Worm (Caenorhabditis elegans) whole organism, late embryonic: ENCODE results near the gene F52G3.7.

Experiments used
- K02D7.2 ChIP-seq: sonication (generic microtip); optimal IDR thresholded peaks from 2 replicates; lab custom pipeline; 2017; ENCODE audit warnings: mild to moderate bottlenecking, missing genetic modification characterization, missing compliant biosample characterization
- K09A11.1 ChIP-seq: sonication (generic microtip); optimal IDR thresholded peaks from 2 replicates; lab custom pipeline; 2017; ENCODE audit warnings: antibody characterized with exemption, mild to moderate bottlenecking, missing genetic modification characterization, missing compliant biosample characterization; ENCODE audit not compliant: insufficient read depth
- T23F11.4 ChIP-seq: fragments of 200-800 bp; sonication (Bioruptor generic); optimal IDR thresholded peaks from 2 replicates; lab custom pipeline; 2018; ENCODE audit warnings: mild to moderate bottlenecking, missing genetic modification characterization, missing compliant biosample characterization
- Y22D7AL.16 ChIP-seq: sonication (generic microtip); optimal IDR thresholded peaks from 2 replicates; lab custom pipeline; 2016; ENCODE audit warnings: missing genetic modification characterization, missing compliant biosample characterization
- ceh-14 ChIP-seq: sonication (generic microtip); optimal IDR thresholded peaks from 2 replicates; lab custom pipeline; 2016; ENCODE audit warnings: missing genotype, missing genetic modification characterization, missing compliant biosample characterization
- ceh-19 ChIP-seq: fragments of 200-800 bp; sonication (Bioruptor generic); optimal IDR thresholded peaks from 2 replicates; lab custom pipeline; 2018; ENCODE audit warnings: mild to moderate bottlenecking, missing genetic modification characterization, missing compliant biosample characterization
- ceh-30 ChIP-seq: fragments of 150-350 bp; optimal IDR thresholded peaks from 2 replicates; lab custom pipeline; 2014; ENCODE audit warnings: missing biosample characterization, missing genetic modification characterization
- ceh-45 ChIP-seq: fragments of 200-800 bp; sonication (Bioruptor generic); IDR thresholded peaks from 2 replicates; pipeline ENCODE4 v1.3.6; 2022; ENCODE audit warnings: missing genetic modification reagents, missing genetic modification characterization, missing compliant biosample characterization
- ceh-48 ChIP-seq: sonication (generic microtip); optimal IDR thresholded peaks from 2 replicates; lab custom pipeline; 2016; ENCODE audit warnings: missing genetic modification characterization, inconsistent platforms, missing compliant biosample characterization
- ceh-9 ChIP-seq: sonication (generic microtip); optimal IDR thresholded peaks from 2 replicates; lab custom pipeline; 2016; ENCODE audit warnings: mild to moderate bottlenecking, missing genetic modification characterization, inconsistent platforms, missing compliant biosample characterization
- che-1 ChIP-seq: sonication (generic microtip); optimal IDR thresholded peaks from 2 replicates; lab custom pipeline; 2016; ENCODE audit warnings: mild to moderate bottlenecking, missing genetic modification characterization, missing compliant biosample characterization
- dmd-4 ChIP-seq: sonication (generic microtip); optimal IDR thresholded peaks from 2 replicates; lab custom pipeline; 2016; ENCODE audit warnings: borderline replicate concordance, missing genetic modification characterization, missing compliant biosample characterization
- elt-2 ChIP-seq: sonication (generic microtip); optimal IDR thresholded peaks from 2 replicates; lab custom pipeline; 2016; ENCODE audit warnings: missing genetic modification reagents, missing genetic modification characterization, missing compliant biosample characterization
- elt-4 ChIP-seq: sonication (generic microtip); optimal IDR thresholded peaks from 2 replicates; lab custom pipeline; 2016; ENCODE audit warnings: missing genetic modification characterization, missing compliant biosample characterization
- ets-4 ChIP-seq: sonication (generic microtip); optimal IDR thresholded peaks from 2 replicates; lab custom pipeline; 2016; ENCODE audit warnings: missing genetic modification characterization, missing compliant biosample characterization
- fkh-6 ChIP-seq: sonication (generic microtip); optimal IDR thresholded peaks from 2 replicates; lab custom pipeline; 2016; ENCODE audit warnings: missing genetic modification characterization, missing compliant biosample characterization
- gmeb-2 ChIP-seq: sonication (generic microtip); optimal IDR thresholded peaks from 2 replicates; lab custom pipeline; 2016; ENCODE audit warnings: missing genetic modification characterization, inconsistent platforms, missing compliant biosample characterization
- hlh-13 ChIP-seq: fragments of 200-800 bp; sonication (Bioruptor generic); optimal IDR thresholded peaks from 2 replicates; lab custom pipeline; 2018; ENCODE audit warnings: mild to moderate bottlenecking, missing genetic modification characterization, missing compliant biosample characterization
- hlh-15 ChIP-seq: sonication (generic microtip); optimal IDR thresholded peaks from 2 replicates; lab custom pipeline; 2016; ENCODE audit warnings: missing genetic modification characterization, missing compliant biosample characterization
- hlh-6 ChIP-seq: sonication (generic microtip); optimal IDR thresholded peaks from 2 replicates; lab custom pipeline; 2016; ENCODE audit warnings: missing genotype, missing genetic modification characterization, missing compliant biosample characterization
- hlh-8 ChIP-seq: sonication (generic microtip); optimal IDR thresholded peaks from 2 replicates; lab custom pipeline; 2016; ENCODE audit warnings: missing genotype, missing genetic modification characterization, missing compliant biosample characterization
- lin-11 ChIP-seq: fragments of 200-800 bp; sonication (Bioruptor generic); optimal IDR thresholded peaks from 2 replicates; lab custom pipeline; 2018; ENCODE audit warnings: mild to moderate bottlenecking, missing genetic modification characterization, missing compliant biosample characterization
- mec-3 ChIP-seq: sonication (generic microtip); optimal IDR thresholded peaks from 2 replicates; lab custom pipeline; 2016; ENCODE audit warnings: borderline replicate concordance, missing genetic modification characterization, missing compliant biosample characterization
- nhr-11 ChIP-seq: fragments of 150-350 bp; optimal IDR thresholded peaks from 2 replicates; lab custom pipeline; 2014; ENCODE audit warnings: missing biosample characterization, missing genetic modification characterization
- nhr-232 ChIP-seq: sonication (generic microtip); optimal IDR thresholded peaks from 2 replicates; lab custom pipeline; 2016; ENCODE audit warnings: missing genetic modification characterization, missing compliant biosample characterization
- odd-2 ChIP-seq: sonication (generic microtip); optimal IDR thresholded peaks from 2 replicates; lab custom pipeline; 2017; ENCODE audit warnings: antibody characterized with exemption, mild to moderate bottlenecking, missing genetic modification characterization, missing compliant biosample characterization
- pag-3 ChIP-seq: sonication (generic microtip); optimal IDR thresholded peaks from 2 replicates; lab custom pipeline; 2016; ENCODE audit warnings: missing compliant biosample characterization, missing genetic modification characterization, borderline replicate concordance
- pqm-1 ChIP-seq: sonication (generic microtip); optimal IDR thresholded peaks from 2 replicates; lab custom pipeline; 2016; ENCODE audit warnings: missing genetic modification characterization, missing compliant biosample characterization
- pros-1 ChIP-seq: fragments of 150-350 bp; optimal IDR thresholded peaks from 2 replicates; lab custom pipeline; 2014; ENCODE audit warnings: missing biosample characterization, missing genetic modification reagents, missing genetic modification characterization
- ref-2 ChIP-seq: sonication (generic microtip); optimal IDR thresholded peaks from 2 replicates; lab custom pipeline; 2016; ENCODE audit warnings: missing genetic modification characterization, missing compliant biosample characterization
- sdc-2 ChIP-seq: sonication (generic microtip); optimal IDR thresholded peaks from 2 replicates; lab custom pipeline; 2016; ENCODE audit warnings: missing genotype, missing genetic modification characterization, missing compliant biosample characterization
- sox-2 ChIP-seq: fragments of 200-800 bp; sonication (Bioruptor generic); IDR thresholded peaks from 2 replicates; pipeline ENCODE4 v1.3.6; 2022; ENCODE audit warnings: missing genetic modification reagents, missing genetic modification characterization, missing compliant biosample characterization
- sox-4 ChIP-seq: sonication (generic microtip); optimal IDR thresholded peaks from 2 replicates; lab custom pipeline; 2017; ENCODE audit warnings: mild to moderate bottlenecking, missing genetic modification characterization, inconsistent platforms, missing compliant biosample characterization
- syd-9 ChIP-seq: sonication (generic microtip); optimal IDR thresholded peaks from 2 replicates; lab custom pipeline; 2016; ENCODE audit warnings: mild to moderate bottlenecking, missing genetic modification characterization, moderate library complexity, missing compliant biosample characterization
- tbx-2 ChIP-seq: sonication (generic microtip); optimal IDR thresholded peaks from 2 replicates; lab custom pipeline; 2016; ENCODE audit warnings: missing genetic modification characterization, missing compliant biosample characterization
- ttx-3 ChIP-seq: sonication (generic microtip); optimal IDR thresholded peaks from 2 replicates; lab custom pipeline; 2016; ENCODE audit warnings: missing genetic modification reagents, missing genetic modification characterization, missing compliant biosample characterization
- unc-42 ChIP-seq: sonication (generic microtip); optimal IDR thresholded peaks from 2 replicates; lab custom pipeline; 2016; ENCODE audit warnings: missing genotype, missing genetic modification characterization, missing compliant biosample characterization
- ztf-16 ChIP-seq: sonication (generic microtip); optimal IDR thresholded peaks from 2 replicates; lab custom pipeline; 2017; ENCODE audit warnings: missing genetic modification characterization, missing compliant biosample characterization

The F52G3.7 gene

DNA sequence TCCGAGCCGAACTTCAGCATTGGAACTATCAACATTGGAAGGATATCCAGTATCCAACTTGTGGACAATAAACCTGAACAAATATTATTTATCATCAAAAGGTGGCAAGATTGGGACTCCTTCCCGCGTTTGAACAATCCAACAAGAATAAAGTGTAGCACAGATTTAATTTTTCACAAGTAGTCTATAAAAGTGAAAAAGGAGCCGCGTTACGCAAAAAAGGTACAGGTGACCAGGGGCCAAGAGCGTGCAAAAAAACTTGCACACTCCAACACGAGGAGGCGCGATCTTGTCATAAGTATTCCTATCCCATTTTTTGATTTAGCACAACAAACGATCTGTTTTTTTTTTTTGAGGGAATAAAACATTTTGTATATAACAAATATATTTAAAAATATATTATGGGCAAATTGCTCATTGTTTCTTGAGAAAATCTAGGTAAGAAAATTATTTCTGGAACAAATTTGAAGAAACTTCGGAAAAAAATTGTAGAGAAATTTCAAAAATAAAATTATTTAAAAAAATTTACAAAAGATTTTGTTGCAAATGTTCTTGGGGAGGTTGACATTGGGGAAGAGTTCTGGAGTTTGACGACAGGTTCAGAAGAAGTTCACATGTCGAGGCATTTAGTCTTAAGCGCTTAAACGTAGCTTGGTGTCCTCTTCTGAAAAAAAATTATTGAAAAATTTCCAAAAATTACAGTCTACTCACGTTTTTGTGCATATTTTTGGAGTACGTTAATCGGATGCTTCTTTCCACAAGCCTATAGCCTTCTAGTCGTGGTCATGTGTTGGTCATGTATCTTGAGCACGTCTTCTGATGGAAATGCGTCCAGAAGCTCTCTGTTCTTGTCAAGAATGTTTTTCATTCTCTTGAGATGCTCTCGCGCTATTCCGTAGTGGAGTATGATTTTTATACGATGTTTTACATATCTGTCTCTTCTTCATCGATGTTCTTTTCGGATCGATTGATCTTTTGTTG is 19.5 kb upstream of the F52G3.7 start (continued):
- TF ChIP-seq gmeb-2 (tag; lab: Kevin White, UChicago): peak; percentile 71
- no peak for TF ChIP-seq ttx-3 (tag; lab: Kevin White, UChicago)
- TF ChIP-seq che-1 (tag; lab: Kevin White, UChicago): peak; percentile 75
- no peak for TF ChIP-seq elt-2 (tag; lab: Kevin White, UChicago)
- no peak for TF ChIP-seq ets-4 (tag; lab: Kevin White, UChicago)
- no peak for TF ChIP-seq tbx-2 (tag; lab: Kevin White, UChicago)
- no peak for TF ChIP-seq ceh-14 (tag; lab: Kevin White, UChicago)
- TF ChIP-seq sdc-2 (tag; lab: Kevin White, UChicago): no peak
- no peak for TF ChIP-seq elt-4 (tag; lab: Kevin White, UChicago)
- no peak for TF ChIP-seq K09A11.1 (tag; lab: Kevin White, UChicago)
- no peak for TF ChIP-seq syd-9
- no peak for TF ChIP-seq hlh-6 (tag; lab: Kevin White, UChicago)
- TF ChIP-seq ceh-19 (GFP tag; lab: Kevin White, UChicago): peak; percentile 72
- no peak for TF ChIP-seq ceh-30 (tag; lab: Kevin White, UChicago)
- TF ChIP-seq ref-2: no peak
- peak; percentile 2 for TF ChIP-seq lin-11
- TF ChIP-seq dmd-4: no peak
- no peak for TF ChIP-seq sox-2 (GFP tag; lab: Robert Waterston, UW)
- no peak for TF ChIP-seq ceh-45
- no peak for TF ChIP-seq pag-3 (tag; lab: Kevin White, UChicago)
- TF ChIP-seq ztf-16: no peak
- no peak for TF ChIP-seq nhr-11 (tag; lab: Kevin White, UChicago)
- TF ChIP-seq sox-4 (tag; lab: Kevin White, UChicago): peak; percentile 66
- no peak for TF ChIP-seq mec-3
- peak; percentile 63 for TF ChIP-seq ceh-9 (tag; lab: Kevin White, UChicago)
- TF ChIP-seq pros-1 (tag; lab: Kevin White, UChicago): no peak
- no peak for TF ChIP-seq pqm-1 (tag; lab: Kevin White, UChicago)
- TF ChIP-seq Y22D7AL.16 (tag; lab: Kevin White, UChicago): no peak
- TF ChIP-seq hlh-13 (GFP tag; lab: Kevin White, UChicago): no peak

- TF ChIP-seq unc-42 (tag; lab: Kevin White, UChicago) (no peak), ceh-9 (tag; lab: Kevin White, UChicago) (no peak), K09A11.1 (tag; lab: Kevin White, UChicago) (no peak), hlh-8 (tag; lab: Kevin White, UChicago) (no peak), odd-2 (tag; lab: Kevin White, UChicago) (no peak), mec-3 (no peak), tbx-2 (tag; lab: Kevin White, UChicago) (no peak), hlh-15 (tag; lab: Kevin White, UChicago) (no peak), K02D7.2 (no peak), sox-4 (tag; lab: Kevin White, UChicago) (no peak), ref-2 (no peak), ztf-16 (no peak), T23F11.4 (GFP tag; lab: Kevin White, UChicago) (no peak), fkh-6 (tag; lab: Kevin White, UChicago) (no peak), nhr-11 (tag; lab: Kevin White, UChicago) (no peak), ceh-48 (tag; lab: Kevin White, UChicago) (no peak), nhr-232 (no peak), ceh-30 (tag; lab: Kevin White, UChicago) (no peak)
These were observed 10.9 kb upstream of the F52G3.7 start, which contains the start of gene F52G3.8 for ce11 chrX:16952859-16953258. Gene F52G3.8 (minus strand): TSS chrX:16952959.
